Worm (Caenorhabditis elegans) whole organism, young adult: ENCODE data around the gene dmsr-6.

ENCODE experiments used
- B0019.2 ChIP-seq: fragments of 200-800 bp; sonication (Bioruptor generic); conservative IDR thresholded peaks from 2 replicates; pipeline ENCODE4 v1.3.6; 2022; ENCODE audit warnings: missing genetic modification reagents, missing genetic modification characterization, missing compliant biosample characterization
- B0261.1 ChIP-seq: sonication (generic microtip); optimal IDR thresholded peaks from 2 replicates; lab custom pipeline; 2016; ENCODE audit warnings: mild to moderate bottlenecking, missing genetic modification characterization, moderate library complexity, missing compliant biosample characterization
- C17E4.6 ChIP-seq: fragments of 200-800 bp; sonication (Bioruptor generic); IDR thresholded peaks from 2 replicates; pipeline ENCODE4 v1.3.6; 2022; ENCODE audit warnings: missing genetic modification reagents, missing genetic modification characterization, missing compliant biosample characterization
- D2030.7 ChIP-seq: fragments of 200-800 bp; sonication (Bioruptor generic); IDR thresholded peaks from 2 replicates; pipeline ENCODE4 v1.3.6; 2022; ENCODE audit warnings: missing genetic modification reagents, missing genetic modification characterization, missing compliant biosample characterization
- F10E7.11 ChIP-seq: sonication (generic microtip); optimal IDR thresholded peaks from 2 replicates; lab custom pipeline; 2017; ENCODE audit warnings: mild to moderate bottlenecking, missing genetic modification characterization, moderate library complexity, missing compliant biosample characterization
- F33H1.4 ChIP-seq: fragments of 200-800 bp; sonication (Bioruptor generic); IDR thresholded peaks from 2 replicates; pipeline ENCODE4 v1.3.6; 2022; ENCODE audit warnings: missing genetic modification reagents, missing genetic modification characterization, missing compliant biosample characterization
- F37B4.10 ChIP-seq: fragments of 200-800 bp; sonication (Bioruptor generic); IDR thresholded peaks from 2 replicates; pipeline ENCODE4 v1.3.6; 2022; ENCODE audit warnings: missing genetic modification characterization, missing compliant biosample characterization
- F49E8.2 ChIP-seq: sonication (generic microtip); optimal IDR thresholded peaks from 3 replicates; lab custom pipeline; 2017; ENCODE audit warnings: missing genetic modification characterization, mild to moderate bottlenecking, missing compliant biosample characterization, antibody characterized with exemption, moderate library complexity; ENCODE audit not compliant: insufficient read depth
- Y53G8AR.9 ChIP-seq: fragments of 200-800 bp; sonication (Bioruptor generic); conservative IDR thresholded peaks from 2 replicates; pipeline ENCODE4 v1.3.6; 2022; ENCODE audit warnings: missing genetic modification reagents, missing genetic modification characterization, missing compliant biosample characterization
- Y67H2A.10 ChIP-seq: fragments of 200-800 bp; sonication (Bioruptor generic); conservative IDR thresholded peaks from 2 replicates; pipeline ENCODE4 v1.3.6; 2022; ENCODE audit warnings: missing genetic modification reagents, missing genetic modification characterization, missing compliant biosample characterization
- aptf-2 ChIP-seq: fragments of 200-800 bp; sonication (Bioruptor generic); conservative IDR thresholded peaks from 2 replicates; pipeline ENCODE4 v1.3.6; 2022; ENCODE audit warnings: missing genetic modification reagents, missing genetic modification characterization, missing compliant biosample characterization
- athp-1 ChIP-seq: sonication (generic microtip); optimal IDR thresholded peaks from 2 replicates; lab custom pipeline; 2017; ENCODE audit warnings: mild to moderate bottlenecking, missing genetic modification characterization, missing compliant biosample characterization
- attf-3 ChIP-seq: fragments of 200-800 bp; sonication (Bioruptor generic); conservative IDR thresholded peaks from 2 replicates; pipeline ENCODE4 v1.3.6; 2022; ENCODE audit warnings: missing genetic modification reagents, missing genetic modification characterization, missing compliant biosample characterization
- cebp-1 ChIP-seq, 2 experiments: fragments of 200-800 bp in 1 of 2; sonication (Bioruptor generic) in 1 of 2; sonication (generic microtip) in 1 of 2; IDR thresholded peaks in 1 of 2; optimal IDR thresholded peaks in 1 of 2; 2 replicates each; pipeline versions ENCODE4 v1.3.6 to Lab custom; 2017 to 2022; ENCODE audit warnings: missing compliant biosample characterization in 2 of 2, missing genetic modification characterization in 2 of 2, mild to moderate bottlenecking in 1 of 2, missing genetic modification reagents in 1 of 2, moderate library complexity in 1 of 2
- cebp-2 ChIP-seq: fragments of 200-800 bp; sonication (Bioruptor generic); IDR thresholded peaks from 2 replicates; pipeline ENCODE4 v1.3.6; 2022; ENCODE audit warnings: missing genetic modification characterization, missing compliant biosample characterization
- ceh-100 ChIP-seq: fragments of 200-800 bp; sonication (Bioruptor generic); IDR thresholded peaks from 2 replicates; pipeline ENCODE4 v1.3.6; 2022; ENCODE audit warnings: missing genetic modification reagents, missing genetic modification characterization, missing compliant biosample characterization
- ceh-27 ChIP-seq: fragments of 200-800 bp; sonication (Bioruptor generic); optimal IDR thresholded peaks from 2 replicates; lab custom pipeline; 2018; ENCODE audit warnings: mild to moderate bottlenecking, missing genetic modification characterization, moderate library complexity, missing compliant biosample characterization
- ceh-79 ChIP-seq: sonication (generic microtip); optimal IDR thresholded peaks from 2 replicates; lab custom pipeline; 2017; ENCODE audit warnings: mild to moderate bottlenecking, missing genetic modification characterization, missing compliant biosample characterization
- chd-7 ChIP-seq: sonication (generic microtip); optimal IDR thresholded peaks from 2 replicates; lab custom pipeline; 2016; ENCODE audit warnings: mild to moderate bottlenecking, missing genetic modification characterization, moderate library complexity, missing compliant biosample characterization
- die-1 ChIP-seq: sonication (generic microtip); optimal IDR thresholded peaks from 2 replicates; lab custom pipeline; 2016; ENCODE audit warnings: missing genotype, mild to moderate bottlenecking, missing genetic modification characterization, missing compliant biosample characterization
- dox-1 ChIP-seq: fragments of 200-800 bp; sonication (Bioruptor generic); IDR thresholded peaks from 2 replicates; pipeline ENCODE4 v1.3.6; 2022; ENCODE audit warnings: missing genetic modification reagents, missing genetic modification characterization, missing compliant biosample characterization
- dpff-1 ChIP-seq: sonication (generic microtip); optimal IDR thresholded peaks from 2 replicates; lab custom pipeline; 2017; ENCODE audit warnings: mild to moderate bottlenecking, missing genetic modification characterization, missing compliant biosample characterization
- ekl-4 ChIP-seq: fragments of 200-800 bp; sonication (Bioruptor generic); IDR thresholded peaks from 2 replicates; pipeline ENCODE4 v1.3.6; 2022; ENCODE audit warnings: missing genetic modification reagents, missing genetic modification characterization, missing compliant biosample characterization
- ets-4 ChIP-seq: fragments of 200-800 bp; sonication (Bioruptor generic); optimal IDR thresholded peaks from 2 replicates; lab custom pipeline; 2018; ENCODE audit warnings: mild to moderate bottlenecking, missing genetic modification characterization, missing compliant biosample characterization
- fkh-3 ChIP-seq: sonication (generic microtip); optimal IDR thresholded peaks from 2 replicates; lab custom pipeline; 2016; ENCODE audit warnings: mild to moderate bottlenecking, missing genetic modification characterization, missing compliant biosample characterization
- him-1 ChIP-seq: sonication (generic microtip); optimal IDR thresholded peaks from 2 replicates; lab custom pipeline; 2016; ENCODE audit warnings: missing genotype, missing genetic modification reagents, missing genetic modification characterization, missing compliant biosample characterization
- hlh-26 ChIP-seq: fragments of 200-800 bp; sonication (Bioruptor generic); conservative IDR thresholded peaks from 2 replicates; pipeline ENCODE4 v1.3.6; 2022; ENCODE audit warnings: missing genetic modification reagents, missing genetic modification characterization, missing compliant biosample characterization
- hrde-1 ChIP-seq: sonication (generic microtip); optimal IDR thresholded peaks from 2 replicates; lab custom pipeline; 2016; ENCODE audit warnings: missing genetic modification characterization, mild to moderate bottlenecking, missing compliant biosample characterization, moderate library complexity, missing genotype, missing genetic modification reagents, borderline replicate concordance
- let-526 ChIP-seq: fragments of 200-800 bp; sonication (Bioruptor generic); IDR thresholded peaks from 2 replicates; pipeline ENCODE4 v1.3.6; 2022; ENCODE audit warnings: missing genetic modification reagents, missing genetic modification characterization, missing compliant biosample characterization
- lin-26 ChIP-seq: fragments of 200-800 bp; sonication (Bioruptor generic); IDR thresholded peaks from 2 replicates; pipeline ENCODE4 v1.3.6; 2022; ENCODE audit warnings: missing genetic modification reagents, missing genetic modification characterization, missing compliant biosample characterization
- lsy-27 ChIP-seq: sonication (generic microtip); optimal IDR thresholded peaks from 2 replicates; lab custom pipeline; 2017; ENCODE audit warnings: missing genetic modification characterization, mild to moderate bottlenecking, missing compliant biosample characterization, antibody characterized with exemption, missing genotype, borderline replicate concordance; ENCODE audit not compliant: insufficient read depth
- madf-3 ChIP-seq: fragments of 200-800 bp; sonication (Bioruptor generic); IDR thresholded peaks from 2 replicates; pipeline ENCODE4 v1.3.6; 2022; ENCODE audit warnings: missing genetic modification reagents, missing genetic modification characterization, missing compliant biosample characterization
- mes-4 ChIP-seq: sonication (generic microtip); optimal IDR thresholded peaks from 2 replicates; lab custom pipeline; 2016; ENCODE audit warnings: missing genotype, missing genetic modification characterization, missing compliant biosample characterization
- nfya-2 ChIP-seq: fragments of 200-800 bp; sonication (Bioruptor generic); IDR thresholded peaks from 2 replicates; pipeline ENCODE4 v1.3.6; 2022; ENCODE audit warnings: missing genetic modification reagents, missing genetic modification characterization, missing compliant biosample characterization
- nhr-120 ChIP-seq: fragments of 200-800 bp; sonication (Bioruptor generic); IDR thresholded peaks from 2 replicates; pipeline ENCODE4 v1.3.6; 2022; ENCODE audit warnings: missing genetic modification characterization, missing compliant biosample characterization
- nhr-27 ChIP-seq: fragments of 200-800 bp; sonication (Bioruptor generic); optimal IDR thresholded peaks from 2 replicates; lab custom pipeline; 2018; ENCODE audit warnings: mild to moderate bottlenecking, missing genetic modification characterization, moderate library complexity, missing compliant biosample characterization
- nhr-80 ChIP-seq: sonication (generic microtip); optimal IDR thresholded peaks from 2 replicates; lab custom pipeline; 2016; ENCODE audit warnings: missing genetic modification characterization, missing compliant biosample characterization
- nhr-90 ChIP-seq: sonication (generic microtip); optimal IDR thresholded peaks from 2 replicates; lab custom pipeline; 2016; ENCODE audit warnings: missing genotype, mild to moderate bottlenecking, missing genetic modification characterization, missing compliant biosample characterization
- rcor-1 ChIP-seq: fragments of 200-800 bp; sonication (Bioruptor generic); IDR thresholded peaks from 2 replicates; pipeline ENCODE4 v1.3.6; 2022; ENCODE audit warnings: missing genetic modification reagents, missing genetic modification characterization, missing compliant biosample characterization
- sdz-38 ChIP-seq: sonication (generic microtip); optimal IDR thresholded peaks from 2 replicates; lab custom pipeline; 2016; ENCODE audit warnings: missing genotype, missing genetic modification characterization, missing compliant biosample characterization
- snpc-1.3 ChIP-seq: sonication (generic microtip); optimal IDR thresholded peaks from 2 replicates; lab custom pipeline; 2017; ENCODE audit warnings: missing genetic modification characterization, mild to moderate bottlenecking, missing compliant biosample characterization, antibody characterized with exemption, moderate library complexity, missing genotype, missing genetic modification reagents; ENCODE audit not compliant: insufficient read depth
- snpc-3.4 ChIP-seq: sonication (generic microtip); optimal IDR thresholded peaks from 2 replicates; lab custom pipeline; 2017; ENCODE audit warnings: missing genetic modification characterization, mild to moderate bottlenecking, missing compliant biosample characterization, antibody characterized with exemption, moderate library complexity, missing genotype, missing genetic modification reagents
- somi-1 ChIP-seq: fragments of 200-800 bp; sonication (Bioruptor generic); optimal IDR thresholded peaks from 2 replicates; lab custom pipeline; 2018; ENCODE audit warnings: mild to moderate bottlenecking, missing genetic modification characterization, missing compliant biosample characterization
- unc-62 ChIP-seq: fragments of 150-350 bp; optimal IDR thresholded peaks from 2 replicates; lab custom pipeline; 2014; ENCODE audit warnings: missing biosample characterization, missing genetic modification reagents, missing genetic modification characterization
- ztf-26 ChIP-seq: sonication (generic microtip); optimal IDR thresholded peaks from 2 replicates; lab custom pipeline; 2017; ENCODE audit warnings: missing genetic modification characterization, missing compliant biosample characterization
- ztf-28 ChIP-seq: fragments of 200-800 bp; sonication (Bioruptor generic); IDR thresholded peaks from 2 replicates; pipeline ENCODE4 v1.3.6; 2022; ENCODE audit warnings: missing genetic modification reagents, missing genetic modification characterization, missing compliant biosample characterization
- ztf-6 ChIP-seq: fragments of 200-800 bp; sonication (Bioruptor generic); IDR thresholded peaks from 2 replicates; pipeline ENCODE4 v1.3.6; 2022; ENCODE audit warnings: missing genetic modification reagents, missing genetic modification characterization, missing compliant biosample characterization

The dmsr-6 gene

ce11 chrII:14496809-14497208 is 41.4 kb downstream of the dmsr-6 start (continued):
- TF ChIP-seq ztf-26 (peak; percentile 91), Y67H2A.10 (peak; percentile 36; the same call in 1 of the 2 replicates), mes-4 (tag; lab: Kevin White, UChicago) (peak; percentile 84), snpc-1.3 (tag; lab: Kevin White, UChicago) (peak; percentile 92), hrde-1 (tag; lab: Kevin White, UChicago) (peak; percentile 80), aptf-2 (GFP tag; lab: Robert Waterston, UW) (peak; percentile 72; the same call in 1 of the 2 replicates), Y53G8AR.9 (GFP tag; lab: Robert Waterston, UW) (peak; percentile 84), lin-26 (GFP tag; lab: Robert Waterston, UW) (peak; percentile 99), ztf-28 (peak; percentile 63; the same call in 1 of the 2 replicates), F33H1.4 (GFP tag; lab: Robert Waterston, UW) (peak; percentile 54), ceh-27 (GFP tag; lab: Kevin White, UChicago) (peak; percentile 90), ztf-6 (GFP tag; lab: Robert Waterston, UW) (peak; percentile 77; the same call in 1 of the 2 replicates), madf-3 (GFP tag; lab: Robert Waterston, UW) (0 out of 2 replicates have a peak, but pooled peaks have one; percentile 11), nhr-90 (tag; lab: Kevin White, UChicago) (peak; percentile 97), F49E8.2 (tag; lab: Kevin White, UChicago) (peak; percentile 80), C17E4.6 (GFP tag; lab: Robert Waterston, UW) (0 out of 2 replicates have a peak, but pooled peaks have one; percentile 69), D2030.7 (GFP tag; lab: Robert Waterston, UW) (peak; percentile 84), unc-62 (GFP tag; lab: Kevin White, UChicago) (no peak), hlh-26 (GFP tag; lab: Robert Waterston, UW) (no peak), ets-4 (peak; percentile 64), somi-1 (GFP tag; lab: Kevin White, UChicago) (peak; percentile 83), cebp-2 (GFP tag; lab: Robert Waterston, UW) (0 out of 2 replicates have a peak, but pooled peaks have one; percentile 52), F37B4.10 (GFP tag; lab: Robert Waterston, UW) (no peak), sdz-38 (peak; percentile 8), B0019.2 (peak; percentile 42; the same call in 1 of the 2 replicates), nfya-2 (GFP tag; lab: Robert Waterston, UW) (no peak), nhr-27 (tag; lab: Kevin White, UChicago) (no peak), fkh-3 (tag; lab: Kevin White, UChicago) (peak; percentile 94), die-1 (tag; lab: Kevin White, UChicago) (peak; percentile 96), snpc-3.4 (tag; lab: Kevin White, UChicago) (peak; percentile 85), attf-3 (GFP tag; lab: Robert Waterston, UW) (0 out of 2 replicates have a peak, but pooled peaks have one; percentile 29), chd-7 (peak; percentile 92), B0261.1 (tag; lab: Kevin White, UChicago) (peak; percentile 93), him-1 (tag; lab: Kevin White, UChicago) (peak; percentile 95), ceh-79 (tag; lab: Kevin White, UChicago) (peak; percentile 58), nhr-80 (tag; lab: Kevin White, UChicago) (peak; percentile 73), lsy-27 (peak; percentile 58), ekl-4 (GFP tag; lab: Robert Waterston, UW) (peak; percentile 89), dpff-1 (tag; lab: Kevin White, UChicago) (no peak), ceh-100 (GFP tag; lab: Robert Waterston, UW) (peak; percentile 67), let-526 (peak; percentile 55; the same call in 1 of the 2 replicates), athp-1 (tag; lab: Kevin White, UChicago) (peak; percentile 77), dox-1 (peak; percentile 94), cebp-1 (GFP tag; IDR thresholded peaks at IDR 0.05; lab: Robert Waterston, UW) (peak; percentile 47; the same call in 1 of the 2 replicates), cebp-1 (tag; optimal IDR thresholded peaks at IDR 0.05; lab: Kevin White, UChicago) (peak; percentile 85), nhr-120 (GFP tag; lab: Robert Waterston, UW) (peak; percentile 89; the same call in 1 of the 2 replicates), F10E7.11 (tag; lab: Kevin White, UChicago) (peak; percentile 70), rcor-1 (GFP tag; lab: Robert Waterston, UW) (peak; percentile 87)
